Fruit fly (Drosophila melanogaster) whole organism, embryonic: ENCODE measurements around the gene CG9171.

Source experiments
- ATbp ChIP-seq: fragments of 200-800 bp; sonication (Bioruptor generic); optimal IDR thresholded peaks from 2 replicates; lab custom pipeline; 2017; ENCODE audit warnings: missing biosample characterization, mild to moderate bottlenecking, missing genetic modification characterization, missing genetic modification reagents
- CG13287 ChIP-seq: fragments of 200-800 bp; sonication (Bioruptor generic); IDR thresholded peaks from 2 replicates; pipeline ENCODE4 v1.3.6; 2022; ENCODE audit warnings: missing biosample characterization, missing genetic modification characterization; ENCODE audit not compliant: partially characterized antibody
- CG16813 ChIP-seq: fragments of 200-800 bp; sonication (Bioruptor generic); IDR thresholded peaks from 3 replicates; pipeline ENCODE4 v1.3.6; 2022; ENCODE audit warnings: missing biosample characterization, missing genetic modification characterization; ENCODE audit not compliant: partially characterized antibody
- CG18599 ChIP-seq: fragments of 200-800 bp; sonication (Bioruptor generic); optimal IDR thresholded peaks from 3 replicates; lab custom pipeline; 2017; ENCODE audit warnings: missing biosample characterization, missing genetic modification characterization, mild to moderate bottlenecking, moderate library complexity, missing genetic modification reagents
- CG2116 ChIP-seq: fragments of 200-800 bp; sonication (Bioruptor generic); optimal IDR thresholded peaks from 3 replicates; lab custom pipeline; 2018; ENCODE audit warnings: missing biosample characterization, mild to moderate bottlenecking, missing genetic modification characterization
- CG3163 ChIP-seq: fragments of 200-800 bp; sonication (Bioruptor generic); optimal IDR thresholded peaks from 3 replicates; lab custom pipeline; 2016; ENCODE audit warnings: missing biosample characterization, missing genetic modification characterization
- CG34224 ChIP-seq: fragments of 200-800 bp; sonication (Bioruptor generic); IDR thresholded peaks from 3 replicates; pipeline ENCODE4 v1.3.6; 2022; ENCODE audit warnings: missing biosample characterization, missing genetic modification characterization; ENCODE audit not compliant: partially characterized antibody
- CG4328 ChIP-seq: fragments of 200-800 bp; sonication (Bioruptor generic); optimal IDR thresholded peaks from 3 replicates; lab custom pipeline; 2017; ENCODE audit warnings: missing biosample characterization, missing genetic modification reagents, missing genetic modification characterization
- CG6254 ChIP-seq: fragments of 200-800 bp; sonication (Bioruptor generic); optimal IDR thresholded peaks from 3 replicates; lab custom pipeline; 2017; ENCODE audit warnings: mild to moderate bottlenecking, missing biosample characterization, missing genetic modification reagents, missing genetic modification characterization
- GATAe ChIP-seq: fragments of 200-800 bp; sonication (Bioruptor generic); conservative IDR thresholded peaks from 2 replicates; pipeline ENCODE4 v1.3.6; 2022; ENCODE audit warnings: missing biosample characterization, missing genetic modification characterization
- MBD-R2 ChIP-seq: fragments of 200-800 bp; sonication (Bioruptor generic); IDR thresholded peaks from 2 replicates; pipeline ENCODE4 v1.3.6; 2022; ENCODE audit warnings: missing biosample characterization, missing genetic modification characterization
- Pdp1 ChIP-seq, 2 experiments: fragments of 200-800 bp; sonication (Bioruptor generic); optimal IDR thresholded peaks; 3 replicates each; lab custom pipeline; 2016; ENCODE audit warnings: missing biosample characterization in 2 of 2, missing genetic modification characterization in 2 of 2, mild to moderate bottlenecking in 1 of 2, moderate library complexity in 1 of 2
- chinmo ChIP-seq: fragments of 200-800 bp; sonication (Bioruptor generic); IDR thresholded peaks from 4 replicates; pipeline ENCODE4 v1.3.6; 2022; ENCODE audit warnings: missing biosample characterization, missing genetic modification characterization; ENCODE audit not compliant: partially characterized antibody
- exex ChIP-seq: fragments of 200-800 bp; sonication (Bioruptor generic); optimal IDR thresholded peaks from 4 replicates; lab custom pipeline; 2018; ENCODE audit warnings: missing biosample characterization, mild to moderate bottlenecking, missing genetic modification characterization, moderate library complexity
- inv ChIP-seq: fragments of 200-800 bp; sonication (Bioruptor generic); IDR thresholded peaks from 2 replicates; pipeline ENCODE4 v1.3.6; 2022; ENCODE audit warnings: missing biosample characterization, missing genetic modification characterization; ENCODE audit not compliant: partially characterized antibody
- mirr ChIP-seq: fragments of 200-800 bp; sonication (Bioruptor generic); optimal IDR thresholded peaks from 3 replicates; lab custom pipeline; 2018; ENCODE audit warnings: missing biosample characterization, mild to moderate bottlenecking, missing genetic modification characterization
- nerfin-1 ChIP-seq: fragments of 200-800 bp; sonication (Bioruptor generic); optimal IDR thresholded peaks from 3 replicates; lab custom pipeline; 2019; ENCODE audit warnings: missing biosample characterization, mild to moderate bottlenecking, missing genetic modification characterization, moderate library complexity
- sd ChIP-seq: fragments of 200-800 bp; sonication (Bioruptor generic); optimal IDR thresholded peaks from 3 replicates; lab custom pipeline; 2018; ENCODE audit warnings: missing biosample characterization, mild to moderate bottlenecking, missing genetic modification characterization, moderate library complexity
- sna ChIP-seq: fragments of 200-800 bp; sonication (Bioruptor generic); IDR thresholded peaks from 2 replicates; pipeline ENCODE4 v1.3.6; 2022; ENCODE audit warnings: missing biosample characterization, missing genetic modification characterization; ENCODE audit not compliant: partially characterized antibody
- stwl ChIP-seq: fragments of 200-800 bp; sonication (Bioruptor generic); optimal IDR thresholded peaks from 3 replicates; lab custom pipeline; 2018; ENCODE audit warnings: missing biosample characterization, mild to moderate bottlenecking, missing genetic modification characterization, moderate library complexity
- sug ChIP-seq: fragments of 200-800 bp; optimal IDR thresholded peaks from 2 replicates; lab custom pipeline; 2019; ENCODE audit warnings: missing biosample characterization, mild to moderate bottlenecking, missing genetic modification characterization, moderate library complexity
- vvl ChIP-seq: fragments of 200-800 bp; sonication (Bioruptor generic); IDR thresholded peaks from 2 replicates; pipeline ENCODE4 v1.3.6; 2022; ENCODE audit warnings: missing biosample characterization, missing genetic modification characterization
- wek ChIP-seq: fragments of 200-800 bp; sonication (Bioruptor generic); optimal IDR thresholded peaks from 3 replicates; lab custom pipeline; 2018; ENCODE audit warnings: missing biosample characterization, mild to moderate bottlenecking, missing genetic modification characterization, moderate library complexity
- zen2 ChIP-seq: fragments of 200-800 bp; sonication (Bioruptor generic); IDR thresholded peaks from 3 replicates; pipeline ENCODE4 v1.3.6; 2022; ENCODE audit warnings: missing biosample characterization, missing genetic modification characterization; ENCODE audit not compliant: partially characterized antibody

Gene CG9171

dm6 chr2L:5720407-5721228 lies 79.4 kb downstream of the CG9171 start, which contains the start of the genes CG11149 and sip1 (continued):
- TF ChIP-seq CG3163 (GFP tag; lab: Kevin White, UChicago): no peak
- TF ChIP-seq CG16813 (GFP tag; lab: Robert Waterston, UW): peak; percentile 48; the same call in 1 of the 3 replicates
- peak; percentile 76; the same call in 2 of the 3 replicates for TF ChIP-seq zen2 (GFP tag; lab: Robert Waterston, UW)
- peak; percentile 81 for TF ChIP-seq CG13287 (GFP tag; lab: Robert Waterston, UW)
- no peak for TF ChIP-seq CG6254 (GFP tag; lab: Kevin White, UChicago)
- peak; percentile 19 for TF ChIP-seq CG2116
- TF ChIP-seq sna (GFP tag; lab: Robert Waterston, UW): peak; percentile 77
- TF ChIP-seq stwl (tag; lab: Kevin White, UChicago): peak; percentile 77
- no peak for TF ChIP-seq wek (GFP tag; lab: Kevin White, UChicago)
- TF ChIP-seq sug (tag; lab: Kevin White, UChicago): peak; percentile 75
- peak; percentile 29 for TF ChIP-seq sd (tag; lab: Kevin White, UChicago)
- TF ChIP-seq CG34224: peak; percentile 79
- TF ChIP-seq chinmo (GFP tag; lab: Robert Waterston, UW): peak; percentile 82; the same call in 1 of the 4 replicates
- peak; percentile 39; the same call in 1 of the 2 replicates for TF ChIP-seq MBD-R2 (GFP tag; lab: Robert Waterston, UW)
- peak; percentile 48; the same call in 1 of the 2 replicates for TF ChIP-seq GATAe (GFP tag; lab: Robert Waterston, UW)
- peak; percentile 27 for TF ChIP-seq mirr
- peak; percentile 85 for TF ChIP-seq nerfin-1 (tag; lab: Kevin White, UChicago)
- peak; percentile 16; the same call in 1 of the 2 replicates for TF ChIP-seq inv (GFP tag; lab: Robert Waterston, UW)
- no peak for TF ChIP-seq ATbp (GFP tag; lab: Kevin White, UChicago)
- TF ChIP-seq exex (tag; lab: Kevin White, UChicago): peak; percentile 94
- TF ChIP-seq CG4328 (GFP tag; lab: Kevin White, UChicago): no peak
- peak; percentile 37; the same call in 1 of the 2 replicates for TF ChIP-seq vvl (GFP tag; lab: Robert Waterston, UW)
- TF ChIP-seq Pdp1 (GFP tag; optimal IDR thresholded peaks at IDR 0.05; lab: Kevin White, UChicago): peak in 1 of 2 experiments; percentile 20
- peak; percentile 25 for TF ChIP-seq CG18599 (GFP tag; lab: Kevin White, UChicago)
